Worm (Caenorhabditis elegans) whole organism, young adult: ENCODE measurements around the gene tin-10.

Experiments used
- B0336.3 ChIP-seq: fragments of 200-800 bp; sonication (Bioruptor generic); IDR thresholded peaks from 2 replicates; pipeline ENCODE4 v1.3.6; 2022; ENCODE audit warnings: missing genetic modification characterization, missing compliant biosample characterization
- F33H1.4 ChIP-seq: fragments of 200-800 bp; sonication (Bioruptor generic); IDR thresholded peaks from 2 replicates; pipeline ENCODE4 v1.3.6; 2022; ENCODE audit warnings: missing genetic modification reagents, missing genetic modification characterization, missing compliant biosample characterization
- K12H6.12 ChIP-seq: fragments of 200-800 bp; sonication (Bioruptor generic); optimal IDR thresholded peaks from 2 replicates; lab custom pipeline; 2018; ENCODE audit warnings: mild to moderate bottlenecking, missing genetic modification characterization, missing compliant biosample characterization
- T26A5.8 ChIP-seq: sonication (generic microtip); optimal IDR thresholded peaks from 2 replicates; lab custom pipeline; 2016; ENCODE audit warnings: missing genetic modification characterization, missing compliant biosample characterization
- atf-7 ChIP-seq: sonication (generic microtip); optimal IDR thresholded peaks from 2 replicates; lab custom pipeline; 2017; ENCODE audit warnings: mild to moderate bottlenecking, missing genetic modification characterization, missing compliant biosample characterization
- attf-3 ChIP-seq: fragments of 200-800 bp; sonication (Bioruptor generic); conservative IDR thresholded peaks from 2 replicates; pipeline ENCODE4 v1.3.6; 2022; ENCODE audit warnings: missing genetic modification reagents, missing genetic modification characterization, missing compliant biosample characterization
- egl-18 ChIP-seq: fragments of 200-800 bp; sonication (Bioruptor generic); IDR thresholded peaks from 2 replicates; pipeline ENCODE4 v1.3.6; 2022; ENCODE audit warnings: missing genetic modification reagents, missing genetic modification characterization, missing compliant biosample characterization
- egrh-3 ChIP-seq: fragments of 200-800 bp; sonication (Bioruptor generic); IDR thresholded peaks from 2 replicates; pipeline ENCODE4 v1.3.6; 2022; ENCODE audit warnings: missing genetic modification reagents, missing genetic modification characterization, missing compliant biosample characterization
- hmg-1.2 ChIP-seq: fragments of 200-800 bp; sonication (Bioruptor generic); IDR thresholded peaks from 2 replicates; pipeline ENCODE4 v1.3.6; 2022; ENCODE audit warnings: missing genetic modification reagents, missing genetic modification characterization, missing compliant biosample characterization
- hrde-1 ChIP-seq: sonication (generic microtip); optimal IDR thresholded peaks from 2 replicates; lab custom pipeline; 2016; ENCODE audit warnings: missing genetic modification characterization, mild to moderate bottlenecking, missing compliant biosample characterization, moderate library complexity, missing genotype, missing genetic modification reagents, borderline replicate concordance
- hsf-1 ChIP-seq: fragments of 200-800 bp; sonication (Bioruptor generic); IDR thresholded peaks from 2 replicates; pipeline ENCODE4 v1.3.6; 2022; ENCODE audit warnings: missing genetic modification reagents, missing genetic modification characterization, missing compliant biosample characterization
- lag-1 ChIP-seq: fragments of 200-800 bp; sonication (Bioruptor generic); IDR thresholded peaks from 2 replicates; pipeline ENCODE4 v1.3.6; 2022; ENCODE audit warnings: missing genetic modification reagents, missing genetic modification characterization, missing compliant biosample characterization
- let-607 ChIP-seq, 2 experiments: fragments of 200-800 bp in 1 of 2; sonication (Bioruptor generic) in 1 of 2; sonication (generic microtip) in 1 of 2; optimal IDR thresholded peaks; 2 replicates each; lab custom pipeline; 2016 to 2018; ENCODE audit warnings: mild to moderate bottlenecking in 2 of 2, missing compliant biosample characterization in 2 of 2, missing genetic modification characterization in 2 of 2, moderate library complexity in 2 of 2, missing genotype in 1 of 2
- lir-1 ChIP-seq: fragments of 200-800 bp; sonication (Bioruptor generic); conservative IDR thresholded peaks from 2 replicates; pipeline ENCODE4 v1.3.6; 2022; ENCODE audit warnings: missing genetic modification reagents, missing genetic modification characterization, missing compliant biosample characterization
- lsy-27 ChIP-seq: sonication (generic microtip); optimal IDR thresholded peaks from 2 replicates; lab custom pipeline; 2017; ENCODE audit warnings: missing genetic modification characterization, mild to moderate bottlenecking, missing compliant biosample characterization, antibody characterized with exemption, missing genotype, borderline replicate concordance; ENCODE audit not compliant: insufficient read depth
- madf-10 ChIP-seq: sonication (generic microtip); optimal IDR thresholded peaks from 2 replicates; lab custom pipeline; 2016; ENCODE audit warnings: mild to moderate bottlenecking, missing genetic modification characterization, missing compliant biosample characterization
- madf-8 ChIP-seq: fragments of 200-800 bp; sonication (Bioruptor generic); conservative IDR thresholded peaks from 2 replicates; pipeline ENCODE4 v1.3.6; 2022; ENCODE audit warnings: missing genetic modification reagents, missing genetic modification characterization, missing compliant biosample characterization
- mes-4 ChIP-seq: sonication (generic microtip); optimal IDR thresholded peaks from 2 replicates; lab custom pipeline; 2016; ENCODE audit warnings: missing genotype, missing genetic modification characterization, missing compliant biosample characterization
- mxl-1 ChIP-seq: sonication (generic microtip); optimal IDR thresholded peaks from 2 replicates; lab custom pipeline; 2016; ENCODE audit warnings: missing genetic modification characterization, missing compliant biosample characterization
- nfyb-1 ChIP-seq: fragments of 200-800 bp; sonication (Bioruptor generic); IDR thresholded peaks from 2 replicates; pipeline ENCODE4 v1.3.6; 2022; ENCODE audit warnings: missing genetic modification reagents, missing genetic modification characterization, missing compliant biosample characterization
- nhr-90 ChIP-seq: sonication (generic microtip); optimal IDR thresholded peaks from 2 replicates; lab custom pipeline; 2016; ENCODE audit warnings: missing genotype, mild to moderate bottlenecking, missing genetic modification characterization, missing compliant biosample characterization
- snpc-3.4 ChIP-seq: sonication (generic microtip); optimal IDR thresholded peaks from 2 replicates; lab custom pipeline; 2017; ENCODE audit warnings: missing genetic modification characterization, mild to moderate bottlenecking, missing compliant biosample characterization, antibody characterized with exemption, moderate library complexity, missing genotype, missing genetic modification reagents
- zfh-2 ChIP-seq: fragments of 200-800 bp; sonication (Bioruptor generic); conservative IDR thresholded peaks from 2 replicates; pipeline ENCODE4 v1.3.6; 2022; ENCODE audit warnings: missing genetic modification reagents, missing genetic modification characterization, missing compliant biosample characterization
- ztf-18 ChIP-seq: sonication (generic microtip); optimal IDR thresholded peaks from 2 replicates; lab custom pipeline; 2016; ENCODE audit warnings: missing genotype, mild to moderate bottlenecking, missing genetic modification characterization, missing compliant biosample characterization
- ztf-22 ChIP-seq: fragments of 200-800 bp; sonication (Bioruptor generic); optimal IDR thresholded peaks from 2 replicates; lab custom pipeline; 2018; ENCODE audit warnings: mild to moderate bottlenecking, missing genetic modification characterization, moderate library complexity, missing compliant biosample characterization
- ztf-6 ChIP-seq: fragments of 200-800 bp; sonication (Bioruptor generic); IDR thresholded peaks from 2 replicates; pipeline ENCODE4 v1.3.6; 2022; ENCODE audit warnings: missing genetic modification reagents, missing genetic modification characterization, missing compliant biosample characterization

The tin-10 gene

ce11 chrIII:11492489-11492888, 10.2 kb downstream of the tin-10 start:
- no peak for TF ChIP-seq egl-18
- no peak for TF ChIP-seq hrde-1 (tag; lab: Kevin White, UChicago)
- no peak for TF ChIP-seq ztf-6
- TF ChIP-seq, all 124 proteins: peak for 0

DNA sequence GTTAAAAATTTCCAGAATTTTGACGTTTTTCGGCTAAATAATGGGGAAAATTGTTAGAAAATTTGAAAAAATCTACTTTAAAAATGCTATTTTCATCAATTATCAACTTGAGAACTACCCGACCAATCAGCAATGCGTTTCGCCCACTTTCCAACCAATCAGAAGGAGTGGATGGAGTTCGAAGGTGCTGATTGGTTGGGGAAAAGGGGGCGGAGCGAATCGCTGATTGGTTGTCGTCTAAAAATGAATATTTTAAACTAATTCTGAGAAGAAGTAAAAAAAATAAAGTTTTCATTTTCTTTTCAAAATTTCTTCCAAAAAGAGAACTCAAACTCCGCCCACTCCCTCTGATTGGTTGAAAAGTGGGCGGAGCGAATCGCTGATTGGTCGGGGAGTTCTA, 12.4 kb downstream of the tin-10 start:
- TF ChIP-seq mes-4 (tag; lab: Kevin White, UChicago) (no peak), attf-3 (GFP tag; lab: Robert Waterston, UW) (no peak), madf-10 (tag; lab: Kevin White, UChicago) (no peak), hrde-1 (tag; lab: Kevin White, UChicago) (no peak), nfyb-1 (GFP tag; lab: Robert Waterston, UW) (peak; percentile 72; the same call in 1 of the 2 replicates), lir-1 (no peak), nhr-90 (tag; lab: Kevin White, UChicago) (no peak), ztf-22 (GFP tag; lab: Kevin White, UChicago) (no peak)

ce11 chrIII:11489601-11490000, 13.1 kb downstream of the tin-10 start:
- no peak for TF ChIP-seq snpc-3.4 (tag; lab: Kevin White, UChicago)
- TF ChIP-seq ztf-18: no peak

ce11 chrIII:11488662-11489349, 13.8 kb downstream of the tin-10 start:
- TF ChIP-seq madf-10 (tag; lab: Kevin White, UChicago) (no peak), T26A5.8 (no peak), atf-7 (tag; lab: Kevin White, UChicago) (no peak)
- TF ChIP-seq, all 124 proteins: peak for 0

- TF ChIP-seq lsy-27 (tag; lab: Kevin White, UChicago): no peak
- no peak for TF ChIP-seq hsf-1 (GFP tag; lab: Robert Waterston, UW)
- no peak for TF ChIP-seq mxl-1 (tag; lab: Kevin White, UChicago)
- TF ChIP-seq let-607 (tag; optimal IDR thresholded peaks at IDR 0.05; lab: Kevin White, UChicago): no peak
- TF ChIP-seq egrh-3 (GFP tag; lab: Robert Waterston, UW): no peak
- TF ChIP-seq, all 124 proteins: peak for 0
Measured at ce11 chrIII:11487245-11487644, 15.4 kb downstream of the tin-10 start, which contains the start of gene popl-5. Gene popl-5 (minus strand): TSS chrIII:11487345.

DNA sequence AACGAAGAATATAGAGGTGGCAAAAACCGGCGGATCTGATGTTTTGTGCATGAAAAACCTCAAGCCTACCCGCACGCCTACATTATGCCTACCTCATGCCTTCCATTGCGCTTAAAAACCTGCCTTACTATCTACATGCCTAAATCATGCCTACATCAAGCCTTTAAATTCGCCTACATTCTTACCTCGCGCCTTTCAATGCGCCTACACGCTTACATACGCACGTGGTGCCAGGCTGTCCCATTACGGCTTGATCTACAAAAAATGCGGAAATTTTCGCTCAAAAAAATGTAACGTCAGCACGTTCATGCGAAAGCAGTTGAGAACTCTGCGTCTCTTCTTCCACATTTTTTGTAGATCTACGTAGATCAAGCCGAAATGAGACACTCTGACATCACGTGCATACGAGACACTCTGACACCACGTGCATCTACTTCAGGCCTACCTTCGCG, 18.5 kb downstream of the tin-10 start, which contains the start of gene fbxa-220:
TSS of gene fbxa-220 (minus strand) at position 51 of the 452 bp plus-strand sequence.
- TF ChIP-seq snpc-3.4 (tag; lab: Kevin White, UChicago): no peak
- no peak for TF ChIP-seq F33H1.4 (GFP tag; lab: Robert Waterston, UW)
- TF ChIP-seq madf-10 (tag; lab: Kevin White, UChicago): no peak
- no peak for TF ChIP-seq B0336.3 (GFP tag; lab: Robert Waterston, UW)
- TF ChIP-seq lag-1: no peak
- no peak for TF ChIP-seq madf-8 (GFP tag; lab: Robert Waterston, UW)

- peak; percentile 44; the same call in 1 of the 2 replicates for TF ChIP-seq hmg-1.2
- no peak for TF ChIP-seq K12H6.12 (tag; lab: Kevin White, UChicago)
- TF ChIP-seq zfh-2 (GFP tag; lab: Robert Waterston, UW): peak; percentile 55
Measured at ce11 chrIII:11481309-11481845, 21.3 kb downstream of the tin-10 start.
